Fruit fly (Drosophila melanogaster): Measurements from ENCODE around the gene lectin-29Ca.

Gene lectin-29Ca

dm6 chr2L:8416350-8417046 is 22.4 kb upstream of the lectin-29Ca start (continued):
- TF ChIP-seq CG6808 (GFP tag; optimal IDR thresholded peaks at IDR 0.05): peak; percentile 73
- TF ChIP-seq dsx (GFP tag; optimal IDR thresholded peaks at IDR 0.05; ENCODE audit: poor library complexity, severe bottlenecking): peak; percentile 84
- no peak for TF ChIP-seq CG4318 (GFP tag; optimal IDR thresholded peaks at IDR 0.05)
- peak; percentile 73 for TF ChIP-seq Smox (GFP tag; optimal IDR thresholded peaks at IDR 0.05)
- TF ChIP-seq CG11762 (GFP tag; optimal IDR thresholded peaks at IDR 0.05; ENCODE audit: insufficient read depth): no peak
- peak; percentile 82 for TF ChIP-seq CG6163 (GFP tag; IDR thresholded peaks at IDR 0.05)
- peak; percentile 59 for TF ChIP-seq net (GFP tag; optimal IDR thresholded peaks at IDR 0.05)
- TF ChIP-seq Eip78C (GFP tag): peak; percentile 94
- TF ChIP-seq spab (GFP tag; optimal IDR thresholded peaks at IDR 0.05): peak; percentile 75
- TF ChIP-seq Hr38 (GFP tag; optimal IDR thresholded peaks at IDR 0.05): no peak
- peak; percentile 78 for TF ChIP-seq topi (GFP tag; optimal IDR thresholded peaks at IDR 0.05)
- peak; percentile 60 for TF ChIP-seq CG15336 (GFP tag; IDR thresholded peaks at IDR 0.05)
- TF ChIP-seq CG6854 (GFP tag; optimal IDR thresholded peaks at IDR 0.05): peak; percentile 6
- TF ChIP-seq CG6792 (GFP tag; optimal IDR thresholded peaks at IDR 0.05): peak; percentile 76

- TF ChIP-seq cyc (GFP tag; optimal IDR thresholded peaks at IDR 0.05) (peak; percentile 27), CG34406 (GFP tag; optimal IDR thresholded peaks at IDR 0.05) (peak; percentile 53), esn (GFP tag; optimal IDR thresholded peaks at IDR 0.05) (peak; percentile 71), Sox14 (GFP tag; optimal IDR thresholded peaks at IDR 0.05) (no peak), CG15336 (GFP tag; IDR thresholded peaks at IDR 0.05) (no peak; the same call in 1 of the 2 replicates), Eip75B (GFP tag; optimal IDR thresholded peaks at IDR 0.05) (peak; percentile 30), CG6808 (GFP tag; optimal IDR thresholded peaks at IDR 0.05) (peak; percentile 39), CG32006 (GFP tag; optimal IDR thresholded peaks at IDR 0.05) (no peak), lz (GFP tag; optimal IDR thresholded peaks at IDR 0.05) (peak; percentile 22), CG1621 (tag; optimal IDR thresholded peaks at IDR 0.05) (no peak), Smox (GFP tag; optimal IDR thresholded peaks at IDR 0.05) (no peak), CG6792 (GFP tag; optimal IDR thresholded peaks at IDR 0.05) (peak; percentile 7), CG6276 (GFP tag; optimal IDR thresholded peaks at IDR 0.05) (no peak), eg (GFP tag; IDR thresholded peaks at IDR 0.05) (no peak), Hr39 (GFP tag; optimal IDR thresholded peaks at IDR 0.05) (no peak), CG11902 (GFP tag; optimal IDR thresholded peaks at IDR 0.05) (no peak), CG10631 (GFP tag; optimal IDR thresholded peaks at IDR 0.05) (peak; percentile 64), CG16779 (tag; optimal IDR thresholded peaks at IDR 0.05) (no peak), Gug (GFP tag; IDR thresholded peaks at IDR 0.05) (no peak), salr (GFP tag; optimal IDR thresholded peaks at IDR 0.05) (no peak), Sox15 (GFP tag; optimal IDR thresholded peaks at IDR 0.05) (no peak), fd85E (GFP tag; optimal IDR thresholded peaks at IDR 0.05) (no peak), spab (GFP tag; optimal IDR thresholded peaks at IDR 0.05) (no peak), CG3032 (tag; optimal IDR thresholded peaks at IDR 0.05) (peak; percentile 48), CG8119 (GFP tag; IDR thresholded peaks at IDR 0.05) (peak; percentile 55; the same call in 1 of the 3 replicates), svp (GFP tag) (peak; percentile 84), CG7368 (GFP tag; optimal IDR thresholded peaks at IDR 0.05) (peak; percentile 25), dsx (GFP tag; optimal IDR thresholded peaks at IDR 0.05; ENCODE audit: poor library complexity, severe bottlenecking) (peak; percentile 2), achi (GFP tag; optimal IDR thresholded peaks at IDR 0.05) (peak; percentile 52), CG10669 (GFP tag; optimal IDR thresholded peaks at IDR 0.05) (no peak), OdsH (GFP tag; optimal IDR thresholded peaks at IDR 0.05) (no peak), CG8632 (GFP tag; optimal IDR thresholded peaks at IDR 0.05) (peak; percentile 34), pdm3 (GFP tag; optimal IDR thresholded peaks at IDR 0.05) (no peak), Lpt (GFP tag; optimal IDR thresholded peaks at IDR 0.05) (no peak), ss (GFP tag; optimal IDR thresholded peaks at IDR 0.05) (peak; percentile 6 to 45), acj6 (GFP tag; optimal IDR thresholded peaks at IDR 0.05) (no peak), CG3919 (GFP tag; optimal IDR thresholded peaks at IDR 0.05) (peak; percentile 18), CG4318 (GFP tag; optimal IDR thresholded peaks at IDR 0.05) (no peak), Eip78C (GFP tag) (peak; percentile 76), Eip93F (GFP tag; optimal IDR thresholded peaks at IDR 0.05) (no peak)
Measured at dm6 chr2L:8414887-8415883, 21.1 kb upstream of the lectin-29Ca start, which contains the start of the genes CG13398 and Akap200. CG13398 (minus strand) TSS chr2L:8415256. Akap200 (plus strand) TSS chr2L:8415690.

All from whole organism, prepupa.